Worm (Caenorhabditis elegans) whole organism, L4 larva: ENCODE measurements around the gene scc-1.

Experiments used
- D1046.2 ChIP-seq: fragments of 200-800 bp; sonication (Bioruptor generic); IDR thresholded peaks from 2 replicates; pipeline ENCODE4 v1.3.6; 2022; ENCODE audit warnings: missing genetic modification characterization, missing compliant biosample characterization
- F26F4.8 ChIP-seq: fragments of 200-800 bp; sonication (Bioruptor generic); conservative IDR thresholded peaks from 2 replicates; pipeline ENCODE4 v1.3.6; 2022; ENCODE audit warnings: missing genetic modification characterization, missing compliant biosample characterization
- R02D3.7 ChIP-seq: fragments of 150-350 bp; sonication (generic microtip); optimal IDR thresholded peaks from 3 replicates; lab custom pipeline; 2014; ENCODE audit warnings: missing biosample characterization, missing genetic modification characterization
- ZK337.2 ChIP-seq: fragments of 200-800 bp; sonication (Bioruptor generic); IDR thresholded peaks from 2 replicates; pipeline ENCODE4 v1.3.6; 2022; ENCODE audit warnings: missing genetic modification reagents, missing genetic modification characterization, missing compliant biosample characterization
- ZK546.5 ChIP-seq, 2 experiments: sonication (generic microtip); optimal IDR thresholded peaks; 2 replicates each; lab custom pipeline; 2017; ENCODE audit warnings: missing biosample characterization in 2 of 2, missing genetic modification characterization in 2 of 2
- aha-1 ChIP-seq: fragments of 150-350 bp; peaks from one replicate; lab custom pipeline; 2014; ENCODE audit warnings: missing biosample characterization, missing genetic modification characterization
- ama-1 ChIP-seq: fragments of 150-350 bp; optimal IDR thresholded peaks from 2 replicates; lab custom pipeline; 2014; ENCODE audit warnings: inconsistent platforms, mixed read lengths
- arid-1 ChIP-seq: fragments of 200-800 bp; sonication (Bioruptor generic); conservative IDR thresholded peaks from 2 replicates; pipeline ENCODE4 v1.3.6; 2022; ENCODE audit warnings: missing genetic modification reagents, missing genetic modification characterization, missing compliant biosample characterization
- ceh-32 ChIP-seq: sonication (generic microtip); optimal IDR thresholded peaks from 2 replicates; lab custom pipeline; 2016; ENCODE audit warnings: mild to moderate bottlenecking, missing genetic modification characterization, missing compliant biosample characterization; ENCODE audit not compliant: poor library complexity
- ces-1 ChIP-seq: fragments of 150-350 bp; sonication (generic microtip); optimal IDR thresholded peaks from 4 replicates; lab custom pipeline; 2014; ENCODE audit warnings: missing biosample characterization, missing genetic modification reagents, missing genetic modification characterization
- daf-12 ChIP-seq: fragments of 150-350 bp; optimal IDR thresholded peaks from 2 replicates; lab custom pipeline; 2014; ENCODE audit warnings: missing biosample characterization, missing genetic modification reagents, missing genetic modification characterization
- daf-16 ChIP-seq, 3 experiments: sonication (generic microtip); optimal IDR thresholded peaks; 2 replicates each; lab custom pipeline; 2016 to 2017; ENCODE audit warnings: missing genetic modification characterization in 3 of 3, missing genetic modification reagents in 3 of 3, mild to moderate bottlenecking in 2 of 3, missing compliant biosample characterization in 2 of 3, missing biosample characterization in 1 of 3, moderate library complexity in 1 of 3
- dmd-6 ChIP-seq: fragments of 200-800 bp; sonication (Bioruptor generic); IDR thresholded peaks from 2 replicates; pipeline ENCODE4 v1.3.6; 2022; ENCODE audit warnings: missing genetic modification reagents, missing genetic modification characterization, missing compliant biosample characterization
- dmd-8 ChIP-seq: fragments of 200-800 bp; sonication (Bioruptor generic); IDR thresholded peaks from 2 replicates; pipeline ENCODE4 v1.3.6; 2022; ENCODE audit warnings: missing genetic modification characterization, missing compliant biosample characterization
- dmd-9 ChIP-seq: fragments of 200-800 bp; sonication (Bioruptor generic); IDR thresholded peaks from 2 replicates; pipeline ENCODE4 v1.3.6; 2022; ENCODE audit warnings: missing genetic modification reagents, missing genetic modification characterization, missing compliant biosample characterization
- dpl-1 ChIP-seq: fragments of 150-350 bp; optimal IDR thresholded peaks from 2 replicates; lab custom pipeline; 2014; ENCODE audit warnings: missing biosample characterization, missing genetic modification reagents, missing genetic modification characterization
- duxl-1 ChIP-seq: sonication (generic microtip); optimal IDR thresholded peaks from 2 replicates; lab custom pipeline; 2016; ENCODE audit warnings: mild to moderate bottlenecking, missing genetic modification characterization, moderate library complexity, missing compliant biosample characterization; ENCODE audit not compliant: poor library complexity
- dve-1 ChIP-seq: sonication (generic microtip); optimal IDR thresholded peaks from 2 replicates; lab custom pipeline; 2017; ENCODE audit warnings: antibody characterized with exemption, mild to moderate bottlenecking, missing genetic modification characterization, missing compliant biosample characterization; ENCODE audit not compliant: insufficient read depth
- fos-1 ChIP-seq: fragments of 150-350 bp; optimal IDR thresholded peaks from 2 replicates; lab custom pipeline; 2014; ENCODE audit warnings: missing biosample characterization, missing genetic modification characterization
- gei-8 ChIP-seq: fragments of 200-800 bp; sonication (Bioruptor generic); optimal IDR thresholded peaks from 2 replicates; lab custom pipeline; 2018; ENCODE audit warnings: mild to moderate bottlenecking, missing genetic modification characterization, missing compliant biosample characterization
- hif-1 ChIP-seq, 2 experiments: sonication (generic microtip); optimal IDR thresholded peaks; 2 replicates each; lab custom pipeline; 2016 to 2017; ENCODE audit warnings: missing compliant biosample characterization in 2 of 2, missing genetic modification characterization in 2 of 2, missing genetic modification reagents in 2 of 2, missing genotype in 2 of 2, mild to moderate bottlenecking in 1 of 2
- hlh-11 ChIP-seq: fragments of 200-800 bp; sonication (Bioruptor generic); optimal IDR thresholded peaks from 2 replicates; lab custom pipeline; 2018; ENCODE audit warnings: mild to moderate bottlenecking, missing genetic modification characterization, missing compliant biosample characterization
- hlh-30 ChIP-seq: sonication (generic microtip); optimal IDR thresholded peaks from 2 replicates; lab custom pipeline; 2017; ENCODE audit warnings: antibody characterized with exemption, mild to moderate bottlenecking, missing genetic modification characterization, missing compliant biosample characterization; ENCODE audit not compliant: insufficient read depth
- jun-1 ChIP-seq: fragments of 150-350 bp; optimal IDR thresholded peaks from 2 replicates; lab custom pipeline; 2014; ENCODE audit warnings: missing biosample characterization, missing genetic modification reagents, missing genetic modification characterization
- lin-1 ChIP-seq: fragments of 200-800 bp; sonication (Bioruptor generic); IDR thresholded peaks from 2 replicates; pipeline ENCODE4 v1.3.6; 2022; ENCODE audit warnings: missing genetic modification reagents, missing genetic modification characterization, missing compliant biosample characterization
- lin-29 ChIP-seq: fragments of 200-800 bp; sonication (Bioruptor generic); IDR thresholded peaks from 2 replicates; pipeline ENCODE4 v1.3.6; 2022; ENCODE audit warnings: missing genetic modification reagents, missing genetic modification characterization, missing compliant biosample characterization
- lir-3 ChIP-seq: sonication (generic microtip); optimal IDR thresholded peaks from 2 replicates; lab custom pipeline; 2016; ENCODE audit warnings: mild to moderate bottlenecking, missing genetic modification characterization, missing compliant biosample characterization
- lsy-2 ChIP-seq, 2 experiments: fragments of 150-350 bp in 1 of 2; sonication (generic microtip) in 1 of 2; optimal IDR thresholded peaks; 2 replicates each; lab custom pipeline; 2014 to 2017; ENCODE audit warnings: missing biosample characterization in 2 of 2, missing genetic modification characterization in 2 of 2
- madf-9 ChIP-seq: fragments of 200-800 bp; sonication (Bioruptor generic); conservative IDR thresholded peaks from 2 replicates; pipeline ENCODE4 v1.3.6; 2022; ENCODE audit warnings: missing genetic modification reagents, missing genetic modification characterization, missing compliant biosample characterization
- mdl-1 ChIP-seq, 2 experiments: fragments of 150-350 bp in 1 of 2; sonication (generic microtip) in 1 of 2; optimal IDR thresholded peaks; 2 replicates each; lab custom pipeline; 2014 to 2017; ENCODE audit warnings: missing biosample characterization in 2 of 2, missing genetic modification characterization in 2 of 2
- mes-2 ChIP-seq: sonication (generic microtip); optimal IDR thresholded peaks from 2 replicates; lab custom pipeline; 2016; ENCODE audit warnings: missing genotype, mild to moderate bottlenecking, missing genetic modification characterization, missing compliant biosample characterization; ENCODE audit not compliant: poor library complexity, severe bottlenecking
- mxl-3 ChIP-seq: fragments of 200-800 bp; sonication (Bioruptor generic); optimal IDR thresholded peaks from 2 replicates; lab custom pipeline; 2018; ENCODE audit warnings: mild to moderate bottlenecking, missing genetic modification characterization, missing compliant biosample characterization
- nhr-102 ChIP-seq: sonication (generic microtip); optimal IDR thresholded peaks from 2 replicates; lab custom pipeline; 2016; ENCODE audit warnings: mild to moderate bottlenecking, missing genetic modification characterization, moderate library complexity, missing compliant biosample characterization
- nhr-237 ChIP-seq: sonication (generic microtip); optimal IDR thresholded peaks from 2 replicates; lab custom pipeline; 2017; ENCODE audit warnings: missing biosample characterization, missing genetic modification characterization
- nhr-28 ChIP-seq: fragments of 150-350 bp; optimal IDR thresholded peaks from 2 replicates; lab custom pipeline; 2014; ENCODE audit warnings: missing biosample characterization, missing genetic modification characterization
- nhr-6 ChIP-seq: fragments of 150-350 bp; optimal IDR thresholded peaks from 2 replicates; lab custom pipeline; 2014; ENCODE audit warnings: missing biosample characterization, missing genetic modification characterization
- nhr-76 ChIP-seq: fragments of 150-350 bp; optimal IDR thresholded peaks from 2 replicates; lab custom pipeline; 2014; ENCODE audit warnings: missing biosample characterization, missing genetic modification characterization
- pqm-1 ChIP-seq: sonication (generic microtip); optimal IDR thresholded peaks from 2 replicates; lab custom pipeline; 2017; ENCODE audit warnings: missing biosample characterization, missing genetic modification characterization
- set-16 ChIP-seq: fragments of 200-800 bp; sonication (Bioruptor generic); IDR thresholded peaks from 2 replicates; pipeline ENCODE4 v1.3.6; 2022; ENCODE audit warnings: missing genetic modification reagents, missing genetic modification characterization, missing compliant biosample characterization
- tag-97 ChIP-seq: fragments of 200-800 bp; sonication (Bioruptor generic); IDR thresholded peaks from 2 replicates; pipeline ENCODE4 v1.3.6; 2022; ENCODE audit warnings: missing genetic modification characterization, missing compliant biosample characterization
- tra-1 ChIP-seq: fragments of 200-800 bp; sonication (Bioruptor generic); IDR thresholded peaks from 2 replicates; pipeline ENCODE4 v1.3.6; 2022; ENCODE audit warnings: missing genetic modification reagents, missing genetic modification characterization, missing compliant biosample characterization
- unc-39 ChIP-seq: sonication (generic microtip); optimal IDR thresholded peaks from 2 replicates; lab custom pipeline; 2017; ENCODE audit warnings: missing biosample characterization, missing genetic modification characterization
- unc-62 ChIP-seq, 3 experiments: fragments of 150-350 bp in 1 of 3; sonication (generic microtip); optimal IDR thresholded peaks in 2 of 3; peaks in 1 of 3; 1 replicate in 1 of 3; 2 replicates in 2 of 3; lab custom pipeline; 2014 to 2017; ENCODE audit warnings: missing biosample characterization in 3 of 3, missing genetic modification characterization in 3 of 3, missing genetic modification reagents in 3 of 3, missing genotype in 1 of 3
- zfp-3 ChIP-seq: fragments of 200-800 bp; sonication (Bioruptor generic); conservative IDR thresholded peaks from 2 replicates; pipeline ENCODE4 v1.3.6; 2022; ENCODE audit warnings: missing genetic modification reagents, missing genetic modification characterization, missing compliant biosample characterization
- zip-11 ChIP-seq: fragments of 200-800 bp; sonication (Bioruptor generic); IDR thresholded peaks from 2 replicates; pipeline ENCODE4 v1.3.6; 2022; ENCODE audit warnings: missing genetic modification characterization, missing compliant biosample characterization
- ztf-11 ChIP-seq: fragments of 150-350 bp; optimal IDR thresholded peaks from 2 replicates; lab custom pipeline; 2014; ENCODE audit warnings: missing biosample characterization, missing genetic modification characterization

The scc-1 gene

ce11 chrII:4739984-4740462 is 41.5 kb downstream of the scc-1 start, which contains the start of gene eas-1 (continued):
- peak; percentile 97 for TF ChIP-seq dpl-1 (GFP tag; lab: Kevin White, UChicago)
- peak; percentile 73 for TF ChIP-seq nhr-6 (tag; lab: Kevin White, UChicago)
- TF ChIP-seq fos-1 = no peak
- TF ChIP-seq ceh-32 (tag; lab: Kevin White, UChicago) = no peak
- no peak for TF ChIP-seq ZK546.5 (tag; optimal IDR thresholded peaks at IDR 0.05; lab: Kevin White, UChicago)
- no peak for TF ChIP-seq daf-12 (tag; lab: Kevin White, UChicago)
- no peak for TF ChIP-seq R02D3.7
- no peak for TF ChIP-seq ces-1 (GFP tag; lab: Kevin White, UChicago)
- no peak for TF ChIP-seq lin-29 (GFP tag; lab: Robert Waterston, UW)
- TF ChIP-seq nhr-76 = no peak
- no peak for TF ChIP-seq arid-1 (GFP tag; lab: Robert Waterston, UW)
- TF ChIP-seq mes-2 = peak; percentile 99
- 0 out of 2 replicates have a peak, but pooled peaks have one; percentile 79 for TF ChIP-seq tag-97 (GFP tag; lab: Robert Waterston, UW)
- TF ChIP-seq unc-39 (tag; lab: Kevin White, UChicago) = no peak
- TF ChIP-seq ztf-11 (tag; lab: Kevin White, UChicago) = no peak
- no peak for TF ChIP-seq F26F4.8
- peak; percentile 39 for TF ChIP-seq nhr-102 (tag; lab: Kevin White, UChicago)

- no peak for TF ChIP-seq madf-9 (GFP tag; lab: Robert Waterston, UW)
- TF ChIP-seq hlh-11 = peak; percentile 5
- no peak for TF ChIP-seq dmd-8
- TF ChIP-seq nhr-102 (tag; lab: Kevin White, UChicago) = no peak
- peak; percentile 57 for TF ChIP-seq ama-1 (lab: Kevin White, UChicago)
- TF ChIP-seq nhr-28 (tag; lab: Kevin White, UChicago) = peak; percentile 64
- TF ChIP-seq aha-1 (tag; lab: Kevin White, UChicago) = peak; percentile 49
- peak; percentile 61 for TF ChIP-seq hlh-30
- TF ChIP-seq nhr-6 (tag; lab: Kevin White, UChicago) = no peak
- no peak for TF ChIP-seq lsy-2 (tag; optimal IDR thresholded peaks at IDR 0.05; lab: Kevin White, UChicago)
- peak; percentile 21 for TF ChIP-seq mes-2
- peak in 1 of 2 experiments; percentile 42 for TF ChIP-seq mdl-1 (tag; optimal IDR thresholded peaks at IDR 0.05; lab: Kevin White, UChicago)
- TF ChIP-seq pqm-1 = peak; percentile 18
- TF ChIP-seq dve-1 (tag; lab: Kevin White, UChicago) = peak; percentile 48
- peak; percentile 31; the same call in 1 of the 2 replicates for TF ChIP-seq dmd-6
- TF ChIP-seq daf-16 (GFP tag; optimal IDR thresholded peaks at IDR 0.05; lab: Kevin White, UChicago) = no peak
- TF ChIP-seq daf-16 (tag; optimal IDR thresholded peaks at IDR 0.05; lab: Kevin White, UChicago) = peak; percentile 60
- peak; percentile 12 for TF ChIP-seq duxl-1 (tag; lab: Kevin White, UChicago)
- TF ChIP-seq nhr-76 = no peak
These were observed 43.1 kb downstream of the scc-1 start, which contains the start of gene acs-11 for ce11 chrII:4741527-4742187. Gene acs-11, plus strand, starts transcription at chrII:4742137.

ce11 chrII:4745281-4745680 is 46.8 kb downstream of the scc-1 start:
- no peak for TF ChIP-seq pqm-1
- TF ChIP-seq zip-11 (GFP tag; lab: Robert Waterston, UW) = no peak
- TF ChIP-seq zfp-3 (GFP tag; lab: Robert Waterston, UW) = no peak
- no peak for TF ChIP-seq nhr-237 (tag; lab: Kevin White, UChicago)
- peak; percentile 39; the same call in 1 of the 2 replicates for TF ChIP-seq tra-1
- no peak for TF ChIP-seq dmd-9
- no peak for TF ChIP-seq lir-3
- TF ChIP-seq jun-1 (tag; lab: Kevin White, UChicago) = no peak
- no peak for TF ChIP-seq set-16 (GFP tag; lab: Robert Waterston, UW)
- TF ChIP-seq D1046.2 = no peak
- TF ChIP-seq mxl-3 (GFP tag; lab: Kevin White, UChicago) = peak; percentile 72
- TF ChIP-seq fos-1 = no peak
- no peak for TF ChIP-seq lin-1 (GFP tag; lab: Robert Waterston, UW)
- TF ChIP-seq ZK337.2 = no peak
- no peak for TF ChIP-seq unc-62 (GFP tag; optimal IDR thresholded peaks at IDR 0.05 in 1 of 2; lab: Kevin White, UChicago)
- no peak for TF ChIP-seq unc-62 (tag; optimal IDR thresholded peaks at IDR 0.05; lab: Kevin White, UChicago)
- no peak for TF ChIP-seq gei-8 (GFP tag; lab: Kevin White, UChicago)
- TF ChIP-seq ZK546.5 (tag; optimal IDR thresholded peaks at IDR 0.05; lab: Kevin White, UChicago) = no peak
- no peak for TF ChIP-seq hif-1 (tag; optimal IDR thresholded peaks at IDR 0.05; lab: Kevin White, UChicago)
- TF ChIP-seq lsy-2 (tag; optimal IDR thresholded peaks at IDR 0.05; lab: Kevin White, UChicago) = peak in 1 of 2 experiments; percentile 31
- TF ChIP-seq nhr-76 = no peak
